Fruit fly (Drosophila melanogaster) whole organism, embryonic: ENCODE results near the gene CG15880.
A peak's percentile ranks its signal among the peaks of the same experiment; 100 is the strongest.

ENCODE experiments used
- B-H2 ChIP-seq: fragments of 200-800 bp; sonication (Bioruptor generic); optimal IDR thresholded peaks from 2 replicates; lab custom pipeline; 2018; ENCODE audit warnings: missing biosample characterization, mild to moderate bottlenecking, missing genetic modification characterization
- Bteb2 ChIP-seq: fragments of 200-800 bp; sonication (Bioruptor generic); optimal IDR thresholded peaks from 2 replicates; lab custom pipeline; 2016; ENCODE audit warnings: missing biosample characterization, missing genetic modification characterization
- CG11696 ChIP-seq: fragments of 200-800 bp; sonication (Bioruptor generic); IDR thresholded peaks from 2 replicates; pipeline ENCODE4 v1.3.6; 2022; ENCODE audit warnings: missing biosample characterization, missing genetic modification characterization
- CG11723 ChIP-seq: fragments of 200-800 bp; sonication (Bioruptor generic); optimal IDR thresholded peaks from 2 replicates; lab custom pipeline; 2017; ENCODE audit warnings: missing biosample characterization, mild to moderate bottlenecking, missing genetic modification characterization
- CG13775 ChIP-seq: fragments of 200-800 bp; sonication (Bioruptor generic); optimal IDR thresholded peaks from 3 replicates; lab custom pipeline; 2017; ENCODE audit warnings: missing biosample characterization, mild to moderate bottlenecking, missing genetic modification characterization
- CG14965 ChIP-seq: fragments of 200-800 bp; sonication (Bioruptor generic); optimal IDR thresholded peaks from 2 replicates; lab custom pipeline; 2016; ENCODE audit warnings: missing biosample characterization, missing genetic modification characterization, borderline replicate concordance
- CG15514 ChIP-seq: fragments of 200-800 bp; sonication (Bioruptor generic); optimal IDR thresholded peaks from 3 replicates; lab custom pipeline; 2017; ENCODE audit warnings: missing biosample characterization, missing genetic modification characterization, mild to moderate bottlenecking, moderate library complexity, missing genetic modification reagents
- CG16813 ChIP-seq: fragments of 200-800 bp; sonication (Bioruptor generic); IDR thresholded peaks from 3 replicates; pipeline ENCODE4 v1.3.6; 2022; ENCODE audit warnings: missing biosample characterization, missing genetic modification characterization; ENCODE audit not compliant: partially characterized antibody
- CG17186 ChIP-seq: fragments of 200-800 bp; sonication (Bioruptor generic); optimal IDR thresholded peaks from 3 replicates; lab custom pipeline; 2017; ENCODE audit warnings: missing biosample characterization, missing genetic modification reagents, missing genetic modification characterization
- CG17612 ChIP-seq: fragments of 200-800 bp; sonication (Bioruptor generic); IDR thresholded peaks from 2 replicates; pipeline ENCODE4 v1.3.6; 2022; ENCODE audit warnings: missing biosample characterization, missing genetic modification characterization
- CG1792 ChIP-seq: fragments of 200-800 bp; sonication (Bioruptor generic); optimal IDR thresholded peaks from 2 replicates; lab custom pipeline; 2016; ENCODE audit warnings: missing biosample characterization, missing genetic modification characterization
- CG18262 ChIP-seq: fragments of 200-800 bp; optimal IDR thresholded peaks from 3 replicates; lab custom pipeline; 2019; ENCODE audit warnings: missing biosample characterization, mild to moderate bottlenecking, missing genetic modification characterization, moderate library complexity
- CG18599 ChIP-seq: fragments of 200-800 bp; sonication (Bioruptor generic); optimal IDR thresholded peaks from 3 replicates; lab custom pipeline; 2017; ENCODE audit warnings: missing biosample characterization, missing genetic modification characterization, mild to moderate bottlenecking, moderate library complexity, missing genetic modification reagents
- CG2199 ChIP-seq: fragments of 200-800 bp; sonication (Bioruptor generic); IDR thresholded peaks from 3 replicates; pipeline ENCODE4 v1.3.6; 2022; ENCODE audit warnings: missing biosample characterization, missing genetic modification characterization
- CG3281 ChIP-seq: fragments of 200-800 bp; sonication (Bioruptor generic); optimal IDR thresholded peaks from 3 replicates; lab custom pipeline; 2017; ENCODE audit warnings: missing biosample characterization, mild to moderate bottlenecking, missing genetic modification characterization
- CG42726 ChIP-seq: fragments of 200-800 bp; sonication (Bioruptor generic); IDR thresholded peaks from 2 replicates; pipeline ENCODE4 v1.3.6; 2022; ENCODE audit warnings: missing biosample characterization, missing genetic modification characterization; ENCODE audit not compliant: partially characterized antibody
- CG4282 ChIP-seq: fragments of 200-800 bp; sonication (Bioruptor generic); optimal IDR thresholded peaks from 2 replicates; lab custom pipeline; 2016; ENCODE audit warnings: missing biosample characterization, missing genetic modification characterization
- CG4424 ChIP-seq: fragments of 200-800 bp; sonication (Bioruptor generic); optimal IDR thresholded peaks from 3 replicates; lab custom pipeline; 2016; ENCODE audit warnings: missing biosample characterization, missing genetic modification characterization
- CG4707 ChIP-seq: fragments of 200-800 bp; sonication (Bioruptor generic); optimal IDR thresholded peaks from 2 replicates; lab custom pipeline; 2018; ENCODE audit warnings: missing biosample characterization, mild to moderate bottlenecking, missing genetic modification characterization, moderate library complexity
- CG6683 ChIP-seq: fragments of 200-800 bp; sonication (Bioruptor generic); optimal IDR thresholded peaks from 2 replicates; lab custom pipeline; 2017; ENCODE audit warnings: missing biosample characterization, mild to moderate bottlenecking, missing genetic modification characterization, missing genetic modification reagents
- CG6689 ChIP-seq: fragments of 200-800 bp; sonication (Bioruptor generic); IDR thresholded peaks from 2 replicates; pipeline ENCODE4 v1.3.6; 2022; ENCODE audit warnings: missing biosample characterization, missing genetic modification characterization
- CG7372 ChIP-seq: fragments of 200-800 bp; sonication (Bioruptor generic); IDR thresholded peaks from 2 replicates; pipeline ENCODE4 v1.3.6; 2022; ENCODE audit warnings: missing biosample characterization, missing genetic modification characterization
- CG9727 ChIP-seq: fragments of 200-800 bp; sonication (Bioruptor generic); optimal IDR thresholded peaks from 3 replicates; lab custom pipeline; 2017; ENCODE audit warnings: missing biosample characterization, mild to moderate bottlenecking, missing genetic modification characterization
- CG9876 ChIP-seq: fragments of 200-800 bp; sonication (Bioruptor generic); optimal IDR thresholded peaks from 2 replicates; lab custom pipeline; 2016; ENCODE audit warnings: missing biosample characterization, missing genetic modification characterization
- CrebB ChIP-seq: fragments of 200-800 bp; sonication (Bioruptor generic); optimal IDR thresholded peaks from 3 replicates; lab custom pipeline; 2018; ENCODE audit warnings: missing biosample characterization, mild to moderate bottlenecking, missing genetic modification characterization
- Doc3 ChIP-seq: fragments of 200-800 bp; sonication (Bioruptor generic); IDR thresholded peaks from 3 replicates; pipeline ENCODE4 v1.3.6; 2022; ENCODE audit warnings: missing biosample characterization, missing genetic modification characterization; ENCODE audit not compliant: partially characterized antibody
- Elba2 ChIP-seq: fragments of 200-800 bp; sonication (Bioruptor generic); optimal IDR thresholded peaks from 3 replicates; lab custom pipeline; 2016; ENCODE audit warnings: missing biosample characterization, missing genetic modification characterization
- HLH4C ChIP-seq: fragments of 200-800 bp; sonication (Bioruptor generic); IDR thresholded peaks from 3 replicates; pipeline ENCODE4 v1.3.6; 2022; ENCODE audit warnings: missing biosample characterization, missing genetic modification characterization; ENCODE audit not compliant: partially characterized antibody
- Hmr ChIP-seq: fragments of 200-800 bp; sonication (Bioruptor generic); optimal IDR thresholded peaks from 3 replicates; lab custom pipeline; 2017; ENCODE audit warnings: mild to moderate bottlenecking, missing biosample characterization, missing genetic modification reagents, missing genetic modification characterization
- Hmx ChIP-seq: fragments of 200-800 bp; sonication (Bioruptor generic); optimal IDR thresholded peaks from 2 replicates; lab custom pipeline; 2016; ENCODE audit warnings: missing biosample characterization, missing genetic modification characterization
- Lim3 ChIP-seq: fragments of 200-800 bp; sonication (Bioruptor generic); IDR thresholded peaks from 2 replicates; pipeline ENCODE4 v1.3.6; 2022; ENCODE audit warnings: missing biosample characterization, missing genetic modification characterization
- Neu2 ChIP-seq: fragments of 200-800 bp; sonication (Bioruptor generic); optimal IDR thresholded peaks from 3 replicates; lab custom pipeline; 2016; ENCODE audit warnings: missing biosample characterization, missing genetic modification characterization, borderline replicate concordance
- Poxn ChIP-seq: fragments of 200-800 bp; sonication (Bioruptor generic); IDR thresholded peaks from 2 replicates; pipeline ENCODE4 v1.3.6; 2022; ENCODE audit warnings: missing biosample characterization, missing genetic modification characterization
- Side ChIP-seq: fragments of 200-800 bp; sonication (Bioruptor generic); optimal IDR thresholded peaks from 2 replicates; lab custom pipeline; 2016; ENCODE audit warnings: missing biosample characterization, missing genetic modification characterization
- Sry-δ ChIP-seq: fragments of 200-800 bp; sonication (Bioruptor generic); optimal IDR thresholded peaks from 2 replicates; lab custom pipeline; 2016; ENCODE audit warnings: missing biosample characterization, missing genetic modification characterization
- az2 ChIP-seq: fragments of 200-800 bp; sonication (Bioruptor generic); optimal IDR thresholded peaks from 3 replicates; lab custom pipeline; 2016; ENCODE audit warnings: missing biosample characterization, missing genetic modification characterization
- bcd ChIP-seq: fragments of 200-800 bp; sonication (Bioruptor generic); optimal IDR thresholded peaks from 2 replicates; lab custom pipeline; 2017; ENCODE audit warnings: missing biosample characterization, mild to moderate bottlenecking, missing genetic modification characterization
- croc ChIP-seq: fragments of 200-800 bp; sonication (Bioruptor generic); conservative IDR thresholded peaks from 3 replicates; pipeline ENCODE4 v1.3.6; 2022; ENCODE audit warnings: missing biosample characterization, missing genetic modification characterization
- cwo ChIP-seq: fragments of 200-800 bp; sonication (Bioruptor generic); optimal IDR thresholded peaks from 3 replicates; lab custom pipeline; 2017; ENCODE audit warnings: missing biosample characterization, missing genetic modification characterization, mild to moderate bottlenecking, moderate library complexity, missing genetic modification reagents
- esg ChIP-seq: fragments of 200-800 bp; sonication (Bioruptor generic); conservative IDR thresholded peaks from 2 replicates; pipeline ENCODE4 v1.3.6; 2022; ENCODE audit warnings: missing biosample characterization, missing genetic modification characterization
- fd102C ChIP-seq: fragments of 200-800 bp; sonication (Bioruptor generic); optimal IDR thresholded peaks from 2 replicates; lab custom pipeline; 2018; ENCODE audit warnings: missing biosample characterization, mild to moderate bottlenecking, missing genetic modification characterization, moderate library complexity
- gsb-n ChIP-seq: fragments of 200-800 bp; sonication (Bioruptor generic); optimal IDR thresholded peaks from 3 replicates; lab custom pipeline; 2018; ENCODE audit warnings: missing biosample characterization, mild to moderate bottlenecking, missing genetic modification characterization
- her ChIP-seq: fragments of 200-800 bp; sonication (Bioruptor generic); optimal IDR thresholded peaks from 2 replicates; lab custom pipeline; 2016; ENCODE audit warnings: missing biosample characterization, missing genetic modification characterization
- oc ChIP-seq: fragments of 200-800 bp; sonication (Bioruptor generic); optimal IDR thresholded peaks from 2 replicates; lab custom pipeline; 2018; ENCODE audit warnings: missing biosample characterization, mild to moderate bottlenecking, missing genetic modification characterization, moderate library complexity
- pros ChIP-seq: fragments of 200-800 bp; sonication (Bioruptor generic); optimal IDR thresholded peaks from 3 replicates; lab custom pipeline; 2019; ENCODE audit warnings: missing biosample characterization, mild to moderate bottlenecking, missing genetic modification characterization, moderate library complexity
- run ChIP-seq: fragments of 200-800 bp; sonication (Bioruptor generic); optimal IDR thresholded peaks from 3 replicates; lab custom pipeline; 2018; ENCODE audit warnings: missing biosample characterization, mild to moderate bottlenecking, missing genetic modification characterization
- sima ChIP-seq: fragments of 200-800 bp; sonication (Bioruptor generic); optimal IDR thresholded peaks from 2 replicates; lab custom pipeline; 2016; ENCODE audit warnings: missing biosample characterization, missing genetic modification characterization
- sisA ChIP-seq: fragments of 200-800 bp; sonication (Bioruptor generic); IDR thresholded peaks from 2 replicates; pipeline ENCODE4 v1.3.6; 2022; ENCODE audit warnings: missing biosample characterization, missing genetic modification characterization
- slp2 ChIP-seq: fragments of 200-800 bp; sonication (Bioruptor generic); optimal IDR thresholded peaks from 2 replicates; lab custom pipeline; 2016; ENCODE audit warnings: missing biosample characterization, missing genetic modification characterization
- sna ChIP-seq: fragments of 200-800 bp; sonication (Bioruptor generic); IDR thresholded peaks from 2 replicates; pipeline ENCODE4 v1.3.6; 2022; ENCODE audit warnings: missing biosample characterization, missing genetic modification characterization; ENCODE audit not compliant: partially characterized antibody

CG15880 gene

DNA sequence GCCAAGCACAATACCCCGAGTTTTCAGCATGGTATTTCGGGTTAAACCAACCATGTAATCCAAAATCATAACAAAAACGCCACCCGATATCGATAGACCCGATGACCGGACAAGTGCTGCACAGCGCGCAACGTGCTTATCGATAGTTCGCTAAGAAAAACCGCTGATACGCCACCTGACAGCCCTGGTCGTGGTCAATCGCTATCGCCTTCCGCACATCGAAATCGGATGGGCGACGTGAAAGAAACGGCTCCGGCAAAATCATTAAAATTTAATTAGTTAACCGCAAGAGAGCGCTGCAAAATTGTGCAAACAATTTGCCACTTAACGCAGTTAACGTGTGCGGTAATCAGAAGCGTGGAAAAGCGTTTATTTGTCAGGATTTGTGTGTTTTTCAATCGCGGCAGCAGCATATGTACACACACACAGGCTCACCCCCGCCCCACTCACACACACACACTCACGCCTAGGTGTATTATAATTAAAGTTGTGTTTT lies 8.1 kb upstream of the CG15880 start, which contains the start of the genes CG3862 and dock (continued):
- TF ChIP-seq CG18599 (GFP tag; lab: Kevin White, UChicago) (peak; percentile 45), CG11723 (no peak), CG11696 (GFP tag; lab: Robert Waterston, UW) (no peak), fd102C (GFP tag; lab: Kevin White, UChicago) (no peak), Doc3 (GFP tag; lab: Robert Waterston, UW) (peak; percentile 84), CG6683 (GFP tag; lab: Kevin White, UChicago) (peak; percentile 29), cwo (no peak), CG15514 (peak; percentile 72), gsb-n (tag; lab: Kevin White, UChicago) (peak; percentile 19), CG16813 (GFP tag; lab: Robert Waterston, UW) (peak; percentile 94), Neu2 (GFP tag; lab: Kevin White, UChicago) (no peak), CG17186 (peak; percentile 97), sisA (GFP tag; lab: Robert Waterston, UW) (no peak), run (tag; lab: Kevin White, UChicago) (peak; percentile 68), bcd (GFP tag; lab: Kevin White, UChicago) (peak; percentile 49), Hmx (GFP tag; lab: Kevin White, UChicago) (no peak), Lim3 (GFP tag; lab: Robert Waterston, UW) (no peak), CG17612 (GFP tag; lab: Robert Waterston, UW) (no peak), az2 (GFP tag; lab: Kevin White, UChicago) (no peak), croc (GFP tag; lab: Robert Waterston, UW) (no peak), pros (no peak), CG42726 (GFP tag; lab: Robert Waterston, UW) (peak; percentile 95), CG18262 (peak; percentile 12), Bteb2 (GFP tag; lab: Kevin White, UChicago) (peak; percentile 3), B-H2 (peak; percentile 50), oc (tag; lab: Kevin White, UChicago) (peak; percentile 56), CG2199 (GFP tag; lab: Robert Waterston, UW) (no peak), CG4707 (GFP tag; lab: Kevin White, UChicago) (no peak), Sry-δ (GFP tag; lab: Kevin White, UChicago) (peak; percentile 89), CG9727 (GFP tag; lab: Kevin White, UChicago) (peak; percentile 51), CG7372 (GFP tag; lab: Robert Waterston, UW) (no peak), Elba2 (GFP tag; lab: Kevin White, UChicago) (no peak), CG1792 (GFP tag; lab: Kevin White, UChicago) (peak; percentile 26), sima (no peak), HLH4C (GFP tag; lab: Robert Waterston, UW) (peak; percentile 99), Hmr (GFP tag; lab: Kevin White, UChicago) (peak; percentile 71), Poxn (GFP tag; lab: Robert Waterston, UW) (no peak), CG9876 (GFP tag; lab: Kevin White, UChicago) (peak; percentile 57), CG3281 (GFP tag; lab: Kevin White, UChicago) (peak; percentile 54), CG4424 (peak; percentile 45), CG14965 (GFP tag; lab: Kevin White, UChicago) (no peak), CG13775 (peak; percentile 4), Side (GFP tag; lab: Kevin White, UChicago) (peak; percentile 35), sna (GFP tag; lab: Robert Waterston, UW) (peak; percentile 88), CrebB (tag; lab: Kevin White, UChicago) (no peak), CG4282 (peak; percentile 34), her (GFP tag; lab: Kevin White, UChicago) (peak; percentile 82), CG6689 (GFP tag; lab: Robert Waterston, UW) (no peak), slp2 (GFP tag; lab: Kevin White, UChicago) (no peak), esg (GFP tag; lab: Robert Waterston, UW) (no peak)
